Worm (Caenorhabditis elegans): ENCODE results near the gene fbxa-7.
A peak's percentile ranks its signal among the peaks of the same experiment; 100 is the strongest.

The fbxa-7 gene

ce11 chrIII:2211120-2211519 is 40.1 kb downstream of the fbxa-7 start, which contains the start of gene C39B5.14:
Gene C39B5.14 (plus strand): TSS chrIII:2211420.
- peak; percentile 46 for TF ChIP-seq lin-38 (GFP tag; IDR thresholded peaks at IDR 0.05)
- TF ChIP-seq dmd-6 (GFP tag; IDR thresholded peaks at IDR 0.05): peak; percentile 45
- no peak for TF ChIP-seq lin-1 (GFP tag; IDR thresholded peaks at IDR 0.05)
- no peak for TF ChIP-seq ZK546.5 (tag; optimal IDR thresholded peaks at IDR 0.05)
- TF ChIP-seq daf-12 (tag; optimal IDR thresholded peaks at IDR 0.05): no peak
- TF ChIP-seq daf-8 (GFP tag; IDR thresholded peaks at IDR 0.05): no peak
- no peak for TF ChIP-seq ces-1 (GFP tag; optimal IDR thresholded peaks at IDR 0.05)
- TF ChIP-seq unc-62 (GFP tag; optimal IDR thresholded peaks at IDR 0.05 in 1 of 2): no peak
- no peak for TF ChIP-seq unc-62 (tag; optimal IDR thresholded peaks at IDR 0.05)
- no peak for TF ChIP-seq zfp-2 (tag; optimal IDR thresholded peaks at IDR 0.05)

- TF ChIP-seq nhr-28 (tag; optimal IDR thresholded peaks at IDR 0.05) (no peak), aha-1 (tag) (peak; percentile 95)
Measured at ce11 chrIII:2210601-2211000, 40.6 kb downstream of the fbxa-7 start.

ce11 chrIII:2207864-2208263 is 43.4 kb downstream of the fbxa-7 start, which contains the start of gene C39B5.5:
Gene C39B5.5 (plus strand): TSS chrIII:2208164.
- TF ChIP-seq zag-1 (tag; optimal IDR thresholded peaks at IDR 0.05) (no peak), ceh-20 (GFP tag; IDR thresholded peaks at IDR 0.05) (no peak), ceh-62 (tag; optimal IDR thresholded peaks at IDR 0.05) (no peak), duxl-1 (tag; optimal IDR thresholded peaks at IDR 0.05; ENCODE audit: poor library complexity) (no peak), set-16 (GFP tag; IDR thresholded peaks at IDR 0.05) (no peak), nhr-28 (tag; optimal IDR thresholded peaks at IDR 0.05) (no peak)

- peak; percentile 37 for TF ChIP-seq aha-1 (tag)
- TF ChIP-seq sdz-12 (GFP tag; optimal IDR thresholded peaks at IDR 0.05): no peak
- TF ChIP-seq nhr-237 (tag; optimal IDR thresholded peaks at IDR 0.05): no peak
- peak; percentile 93 for TF ChIP-seq ceh-28 (tag; optimal IDR thresholded peaks at IDR 0.05)
- TF ChIP-seq unc-130 (GFP tag; optimal IDR thresholded peaks at IDR 0.05): no peak
- no peak for TF ChIP-seq jun-1 (tag; optimal IDR thresholded peaks at IDR 0.05)
- TF ChIP-seq mep-1 (tag; optimal IDR thresholded peaks at IDR 0.05): no peak
- TF ChIP-seq R02D3.7 (tag; optimal IDR thresholded peaks at IDR 0.05): no peak
- TF ChIP-seq ceh-44 (GFP tag; IDR thresholded peaks at IDR 0.05): no peak
- TF ChIP-seq spr-3 (GFP tag; optimal IDR thresholded peaks at IDR 0.05): no peak
- TF ChIP-seq ZK546.5 (tag; optimal IDR thresholded peaks at IDR 0.05): no peak
- no peak for TF ChIP-seq lir-3 (tag; optimal IDR thresholded peaks at IDR 0.05)
Measured at ce11 chrIII:2205155-2205554, 46.1 kb downstream of the fbxa-7 start.

Measured in whole organism, L4 larva.